Worm (Caenorhabditis elegans): ENCODE measurements around the gene T08D2.4.
"Not testable (repeated sequence)": the region's sequence is repeated elsewhere in the genome, so short reads cannot be mapped to it uniquely, and the experiment has no call there.

T08D2.4 gene

ce11 chrX:177075-177474 is at the start of gene T08D2.4, which contains the start of gene T08D2.5:
T08D2.4 (plus strand) TSS chrX:177396.
T08D2.5 (plus strand) TSS chrX:177375.
- TF ChIP-seq ztf-7 (tag; optimal IDR thresholded peaks at IDR 0.05): no peak
- TF ChIP-seq F10B5.3 (tag; optimal IDR thresholded peaks at IDR 0.05): no peak
- TF ChIP-seq lir-3 (tag; optimal IDR thresholded peaks at IDR 0.05): no peak
- no peak for TF ChIP-seq unc-62 (GFP tag; optimal IDR thresholded peaks at IDR 0.05 in 1 of 2)
- TF ChIP-seq unc-62 (tag; optimal IDR thresholded peaks at IDR 0.05): no peak
- TF ChIP-seq ceh-82 (tag; optimal IDR thresholded peaks at IDR 0.05): no peak
- no peak for TF ChIP-seq lin-39 (tag; optimal IDR thresholded peaks at IDR 0.05)

- TF ChIP-seq lim-7 (GFP tag; IDR thresholded peaks at IDR 0.05) (no peak), ztf-7 (tag; optimal IDR thresholded peaks at IDR 0.05) (no peak), zag-1 (tag; optimal IDR thresholded peaks at IDR 0.05) (no peak), rbr-2 (tag; optimal IDR thresholded peaks at IDR 0.05) (no peak), nhr-25 (tag; optimal IDR thresholded peaks at IDR 0.05; ENCODE audit: borderline replicate concordance, insufficient read depth) (no peak), attf-4 (tag; optimal IDR thresholded peaks at IDR 0.05) (no peak), egl-43 (GFP tag; IDR thresholded peaks at IDR 0.05) (no peak), mdt-29 (GFP tag; IDR thresholded peaks at IDR 0.05) (no peak), nhr-48 (tag; optimal IDR thresholded peaks at IDR 0.05) (no peak), snpc-1.2 (GFP tag; IDR thresholded peaks at IDR 0.05) (no peak), ceh-20 (GFP tag; IDR thresholded peaks at IDR 0.05) (no peak), T20F7.1 (GFP tag; optimal IDR thresholded peaks at IDR 0.05) (no peak), jun-1 (tag; optimal IDR thresholded peaks at IDR 0.05) (no peak)
Measured at ce11 chrX:141149-141548, 36.0 kb upstream of the T08D2.4 start, which contains the start of gene Y73B3A.8. Y73B3A.8 (minus strand) TSS chrX:141249.

DNA sequence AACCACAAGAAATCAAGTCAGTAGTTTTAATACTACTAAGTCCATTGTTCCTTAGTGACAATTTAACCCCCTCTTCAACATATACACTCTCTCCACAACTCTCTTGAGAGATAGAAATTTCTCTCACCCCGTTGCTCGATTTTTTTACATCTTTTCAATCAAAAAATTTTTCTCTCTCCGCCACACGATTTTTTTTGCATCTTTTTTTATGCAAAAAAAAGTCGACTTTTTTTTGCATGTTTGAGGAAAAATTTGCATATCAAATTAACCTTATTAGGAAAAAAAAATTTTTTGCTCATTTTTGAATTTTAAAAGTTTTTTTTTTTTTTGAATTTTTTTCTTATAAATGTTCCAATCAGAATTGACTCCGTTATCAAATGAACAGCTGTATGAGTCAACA is 30.4 kb upstream of the T08D2.4 start:
- TF ChIP-seq F26F4.8 (GFP tag; conservative IDR thresholded peaks at IDR 0.05) (no peak), hlh-30 (tag; optimal IDR thresholded peaks at IDR 0.05; ENCODE audit: insufficient read depth) (no peak), unc-62 (GFP tag; optimal IDR thresholded peaks at IDR 0.05 in 1 of 2) (peak in 1 of 2 experiments; percentile 90), unc-62 (tag; optimal IDR thresholded peaks at IDR 0.05) (no peak), lin-29 (GFP tag; IDR thresholded peaks at IDR 0.05) (0 out of 2 replicates have a peak, but pooled peaks have one; percentile 52)

ce11 chrX:147824-148223 is 29.4 kb upstream of the T08D2.4 start, which contains the start of gene Y73B3A.11:
Y73B3A.11 (plus strand) TSS chrX:148124.
- TF ChIP-seq unc-62 (GFP tag; optimal IDR thresholded peaks at IDR 0.05 in 1 of 2) (peak in 1 of 2 experiments; percentile 47), unc-62 (tag; optimal IDR thresholded peaks at IDR 0.05) (no peak), dmd-9 (GFP tag; IDR thresholded peaks at IDR 0.05) (no peak)

DNA sequence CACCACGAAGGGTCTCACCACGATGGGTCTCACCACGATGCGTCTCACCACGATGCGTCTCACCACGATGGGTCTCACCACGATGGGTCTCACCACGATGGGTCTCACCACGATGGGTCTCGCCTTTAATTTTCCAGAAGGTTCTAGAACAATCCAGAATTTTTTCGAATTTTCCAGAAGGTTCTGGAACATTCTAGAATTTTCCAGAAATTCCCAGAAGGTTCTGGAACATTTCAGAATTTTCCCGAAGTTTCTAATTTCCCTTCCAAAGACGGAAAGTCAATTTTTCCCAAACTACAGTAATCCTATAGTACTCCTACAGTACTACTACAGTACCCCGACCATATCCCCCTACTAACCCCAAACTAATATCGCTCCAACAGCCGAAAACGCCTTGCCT is 15.6 kb upstream of the T08D2.4 start:
- TF ChIP-seq dmd-9 (GFP tag; IDR thresholded peaks at IDR 0.05): 0 out of 2 replicates have a peak, but pooled peaks have one; percentile 18

ce11 chrX:163034-163433 is 14.2 kb upstream of the T08D2.4 start, which contains the start of gene tmed-12:
tmed-12 (minus strand) TSS chrX:163134.
- TF ChIP-seq unc-62 (GFP tag; optimal IDR thresholded peaks at IDR 0.05 in 1 of 2): peak in 1 of 2 experiments; percentile 27
- TF ChIP-seq unc-62 (tag; optimal IDR thresholded peaks at IDR 0.05): not testable (repeated sequence)

DNA sequence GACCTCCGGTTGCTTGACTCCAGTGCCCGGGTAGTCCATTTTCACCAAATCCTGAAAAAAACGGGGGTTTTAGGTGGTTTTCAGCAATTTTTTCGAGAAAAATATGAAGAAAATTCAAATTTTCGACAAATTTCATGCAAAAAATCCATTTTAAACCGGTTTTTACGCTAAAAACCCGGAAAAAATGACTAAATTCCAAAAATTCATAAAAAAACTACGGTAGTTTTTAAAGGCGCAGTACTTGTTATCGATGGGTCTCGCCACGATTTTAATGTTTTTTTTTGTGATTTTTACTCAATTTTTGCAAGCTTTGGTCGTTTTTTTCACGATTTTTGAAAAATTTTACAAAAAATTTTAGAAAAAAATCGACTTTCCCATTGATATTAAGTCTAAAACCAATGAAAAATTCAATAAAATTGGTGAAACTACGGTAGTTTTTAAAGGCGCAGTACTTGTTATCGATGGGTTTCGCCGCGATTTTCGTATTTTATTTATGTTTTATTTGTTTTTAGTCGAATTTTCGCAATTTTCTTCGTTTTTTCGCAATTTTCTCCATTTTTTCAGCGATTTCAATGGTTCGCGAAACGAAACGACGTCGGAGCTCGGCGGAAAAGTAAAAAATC is 5.0 kb downstream of the T08D2.4 start, which contains the start of the genes T08D2.6 and chkr-1:
T08D2.6 (minus strand) TSS at position 51 of the 623 bp plus-strand sequence.
chkr-1 (plus strand) TSS at position 573 of the 623 bp plus-strand sequence.
- not testable (repeated sequence) for TF ChIP-seq lin-15B (tag; optimal IDR thresholded peaks at IDR 0.05); dmd-9 (GFP tag; IDR thresholded peaks at IDR 0.05); lin-1 (GFP tag; IDR thresholded peaks at IDR 0.05)

- TF ChIP-seq mxl-3 (GFP tag; optimal IDR thresholded peaks at IDR 0.05) (no peak), cey-2 (tag; optimal IDR thresholded peaks at IDR 0.05; ENCODE audit: borderline replicate concordance, insufficient read depth) (no peak), nhr-76 (tag; optimal IDR thresholded peaks at IDR 0.05) (no peak), ces-1 (GFP tag; optimal IDR thresholded peaks at IDR 0.05) (no peak), ZK546.5 (tag; optimal IDR thresholded peaks at IDR 0.05) (no peak), nhr-10 (tag; optimal IDR thresholded peaks at IDR 0.05) (no peak), unc-62 (GFP tag; optimal IDR thresholded peaks at IDR 0.05 in 1 of 2) (no peak), unc-62 (tag; optimal IDR thresholded peaks at IDR 0.05) (no peak), zag-1 (tag; optimal IDR thresholded peaks at IDR 0.05) (no peak), F49E8.2 (tag; optimal IDR thresholded peaks at IDR 0.05; ENCODE audit: borderline replicate concordance) (no peak), nhr-111 (GFP tag; optimal IDR thresholded peaks at IDR 0.05) (no peak), nhr-48 (tag; optimal IDR thresholded peaks at IDR 0.05) (no peak), hlh-30 (tag; optimal IDR thresholded peaks at IDR 0.05; ENCODE audit: insufficient read depth) (no peak), arid-1 (GFP tag; conservative IDR thresholded peaks at IDR 0.05) (no peak), egl-27 (tag; optimal IDR thresholded peaks at IDR 0.05) (no peak)
Measured at ce11 chrX:192534-192933, 15.3 kb downstream of the T08D2.4 start, which contains the start of gene T08D2.8. T08D2.8 (plus strand) TSS chrX:192834.
